Worm (Caenorhabditis elegans) whole organism, L2 larva: ENCODE results near the gene C16A11.2.

ENCODE experiments used
- R02D3.7 ChIP-seq: fragments of 150-350 bp; optimal IDR thresholded peaks from 2 replicates; lab custom pipeline; 2014; ENCODE audit warnings: missing biosample characterization, missing genetic modification characterization
- ama-1 ChIP-seq: fragments of 150-350 bp; optimal IDR thresholded peaks from 2 replicates; lab custom pipeline; 2018; ENCODE audit warnings: inconsistent platforms
- elt-1 ChIP-seq: fragments of 150-350 bp; optimal IDR thresholded peaks from 2 replicates; lab custom pipeline; 2014; ENCODE audit warnings: missing biosample characterization, missing genetic modification characterization
- elt-3 ChIP-seq: sonication (generic microtip); optimal IDR thresholded peaks from 2 replicates; lab custom pipeline; 2017; ENCODE audit warnings: missing biosample characterization, missing genetic modification characterization
- fos-1 ChIP-seq: fragments of 150-350 bp; optimal IDR thresholded peaks from 2 replicates; lab custom pipeline; 2014; ENCODE audit warnings: missing biosample characterization, missing genetic modification characterization
- mab-5 ChIP-seq: fragments of 150-350 bp; optimal IDR thresholded peaks from 2 replicates; lab custom pipeline; 2014; ENCODE audit warnings: missing biosample characterization, missing genetic modification characterization
- nhr-10 ChIP-seq: sonication (generic microtip); optimal IDR thresholded peaks from 2 replicates; lab custom pipeline; 2017; ENCODE audit warnings: missing biosample characterization, missing genetic modification characterization
- skn-1 ChIP-seq: sonication (generic microtip); optimal IDR thresholded peaks from 2 replicates; lab custom pipeline; 2017; ENCODE audit warnings: missing biosample characterization, missing genetic modification characterization
- sma-3 ChIP-seq: sonication (generic microtip); optimal IDR thresholded peaks from 2 replicates; lab custom pipeline; 2016; ENCODE audit warnings: missing genetic modification reagents, missing genetic modification characterization, missing compliant biosample characterization
- snpc-4 ChIP-seq: fragments of 150-350 bp; optimal IDR thresholded peaks from 2 replicates; lab custom pipeline; 2014; ENCODE audit warnings: missing biosample characterization, missing genetic modification characterization
- unc-55 ChIP-seq: fragments of 150-350 bp; sonication (generic microtip); optimal IDR thresholded peaks from 3 replicates; lab custom pipeline; 2014; ENCODE audit warnings: missing biosample characterization, missing genetic modification reagents, missing genetic modification characterization
- zag-1 ChIP-seq: fragments of 150-350 bp; optimal IDR thresholded peaks from 2 replicates; lab custom pipeline; 2014; ENCODE audit warnings: missing biosample characterization, missing genetic modification characterization

DNA sequence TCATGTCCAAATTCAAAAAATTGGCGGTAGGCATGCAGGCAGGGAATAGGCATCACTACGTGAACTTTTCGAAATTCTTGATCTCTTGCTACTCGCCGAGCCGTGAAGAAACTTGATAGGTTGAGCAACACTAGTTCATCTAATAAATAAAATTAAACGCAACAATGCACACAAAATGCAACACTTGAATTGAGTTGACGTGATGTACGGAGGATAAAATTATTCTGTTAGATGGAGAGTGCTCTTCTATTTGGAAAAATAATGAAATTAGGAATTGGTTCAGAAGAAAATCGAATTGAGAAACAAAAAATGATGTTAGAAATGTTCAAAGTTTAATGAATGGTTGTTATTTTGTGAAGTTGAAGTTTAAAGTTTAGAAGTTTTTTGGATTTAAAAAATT is 38.9 kb downstream of the C16A11.2 start:
- TF ChIP-seq zag-1 (tag; lab: Kevin White, UChicago) (no peak), elt-1 (tag; lab: Kevin White, UChicago) (no peak), sma-3 (GFP tag; lab: Kevin White, UChicago) (no peak), skn-1 (tag; lab: Kevin White, UChicago) (no peak), unc-55 (no peak), R02D3.7 (no peak), snpc-4 (tag; lab: Kevin White, UChicago) (no peak), mab-5 (tag; lab: Kevin White, UChicago) (no peak), fos-1 (tag; lab: Kevin White, UChicago) (no peak), ama-1 (lab: Kevin White, UChicago) (no peak), elt-3 (no peak), nhr-10 (tag; lab: Kevin White, UChicago) (no peak)
